Fruit fly (Drosophila melanogaster) S2 (cell line): Measurements from ENCODE around the gene Sp212.

Experiments
- CG8478 ChIP-seq: fragments of >200 bp; optimal IDR thresholded peaks from 2 replicates; lab custom pipeline; 2018
- CTCF ChIP-seq, 2 experiments: fragments of >200 bp; optimal IDR thresholded peaks; 2 replicates each; lab custom pipeline; 2018

DNA sequence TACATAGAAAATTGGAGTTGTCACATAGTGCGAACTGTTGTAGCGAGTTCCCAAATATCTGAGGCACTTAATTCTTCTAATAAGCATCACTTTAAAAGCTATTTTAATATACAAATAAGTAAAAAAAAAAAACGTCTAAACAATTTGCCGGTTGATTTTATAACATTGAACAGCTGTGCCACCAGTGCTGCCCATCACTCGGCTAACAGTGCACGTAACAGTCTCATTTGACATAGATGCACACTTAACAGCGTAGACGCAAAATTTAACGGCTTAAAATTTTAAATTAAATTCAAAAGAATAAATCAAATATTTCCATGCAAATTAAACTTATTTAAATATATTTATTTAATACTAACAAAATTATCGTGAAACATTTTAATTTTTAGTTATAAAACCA is 35.9 kb upstream of the Sp212 start, which contains the start of gene MetRS-m:
- TF ChIP-seq CG8478 (lab: Kevin White, UChicago), result no peak
- TF ChIP-seq CTCF (optimal IDR thresholded peaks at IDR 0.05; lab: Kevin White, UChicago), result no peak
